Fruit fly (Drosophila melanogaster): ENCODE measurements around the gene AIF.

Gene AIF

DNA sequence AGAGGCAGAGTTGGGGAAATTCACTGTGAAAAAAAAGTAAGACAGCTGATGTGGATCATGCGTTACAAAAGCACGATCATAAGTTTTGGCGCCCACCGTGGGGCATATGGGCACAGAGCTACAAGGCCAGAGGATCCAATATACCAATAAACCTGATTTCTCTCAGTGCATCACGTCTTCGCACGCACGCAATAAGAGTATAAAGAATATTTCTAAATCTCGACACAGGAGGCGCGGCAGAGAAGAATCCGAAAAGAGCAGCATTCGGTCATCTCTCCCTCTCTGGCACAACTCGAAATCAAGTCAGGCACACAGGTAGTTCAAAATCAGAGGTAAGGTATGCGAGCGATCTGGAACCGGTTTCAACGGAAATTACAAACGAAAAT lies 12.0 kb downstream of the AIF start (continued):
- peak; percentile 28 for TF ChIP-seq kah (GFP tag; optimal IDR thresholded peaks at IDR 0.05)
- TF ChIP-seq Lhr (GFP tag; optimal IDR thresholded peaks at IDR 0.05), result peak; percentile 83
- TF ChIP-seq ftz-f1 (GFP tag; optimal IDR thresholded peaks at IDR 0.05), result peak; percentile 39
- TF ChIP-seq Rx (GFP tag; IDR thresholded peaks at IDR 0.05), result peak; percentile 92
- TF ChIP-seq Dad (GFP tag; optimal IDR thresholded peaks at IDR 0.05), result peak; percentile 88
- TF ChIP-seq Oli (tag; optimal IDR thresholded peaks at IDR 0.05), result peak; percentile 87
- peak; percentile 78 for TF ChIP-seq CG18764 (GFP tag; optimal IDR thresholded peaks at IDR 0.05)
- TF ChIP-seq hb (GFP tag; IDR thresholded peaks at IDR 0.05; ENCODE audit: partially characterized antibody), result no peak
- peak; percentile 97 for TF ChIP-seq ara (GFP tag; IDR thresholded peaks at IDR 0.05)
- TF ChIP-seq CG11504 (tag; optimal IDR thresholded peaks at IDR 0.05), result peak; percentile 84
- peak; percentile 77 for TF ChIP-seq Camta (GFP tag; optimal IDR thresholded peaks at IDR 0.05)
- peak; percentile 85 for TF ChIP-seq HLH54F (GFP tag; optimal IDR thresholded peaks at IDR 0.05)
- TF ChIP-seq Fer2 (tag; optimal IDR thresholded peaks at IDR 0.05), result no peak
- peak; percentile 64 for TF ChIP-seq CG17186 (GFP tag; optimal IDR thresholded peaks at IDR 0.05)
- no peak for TF ChIP-seq CG7963 (GFP tag; IDR thresholded peaks at IDR 0.05; ENCODE audit: partially characterized antibody)
- TF ChIP-seq CG6683 (GFP tag; optimal IDR thresholded peaks at IDR 0.05), result peak; percentile 41
- peak; percentile 81 for TF ChIP-seq CG14050 (GFP tag; IDR thresholded peaks at IDR 0.05)
- TF ChIP-seq sens (GFP tag), result peak; percentile 100
- peak; percentile 27 for TF ChIP-seq CG7928 (GFP tag; optimal IDR thresholded peaks at IDR 0.05)
- TF ChIP-seq CG11560 (tag; IDR thresholded peaks at IDR 0.05), result peak; percentile 70; the same call in 2 of the 3 replicates
- TF ChIP-seq chif (GFP tag; optimal IDR thresholded peaks at IDR 0.05), result peak; percentile 87 to 93
- TF ChIP-seq CG13296 (GFP tag; optimal IDR thresholded peaks at IDR 0.05), result peak; percentile 22
- TF ChIP-seq pfk (GFP tag; optimal IDR thresholded peaks at IDR 0.05), result no peak
- peak; percentile 77; the same call in 2 of the 3 replicates for TF ChIP-seq jigr1 (GFP tag; IDR thresholded peaks at IDR 0.05)
- peak; percentile 91 for TF ChIP-seq btn (GFP tag; optimal IDR thresholded peaks at IDR 0.05)
- peak; percentile 90 for TF ChIP-seq pb (GFP tag; optimal IDR thresholded peaks at IDR 0.05)
- peak; percentile 73 for TF ChIP-seq Vsx1 (GFP tag; optimal IDR thresholded peaks at IDR 0.05)
- TF ChIP-seq twi (tag; optimal IDR thresholded peaks at IDR 0.05), result peak; percentile 75
- TF ChIP-seq Mrtf (GFP tag; IDR thresholded peaks at IDR 0.05), result peak; percentile 92
- peak; percentile 81 for TF ChIP-seq crc (GFP tag; optimal IDR thresholded peaks at IDR 0.05)
- TF ChIP-seq HLH3B (GFP tag; IDR thresholded peaks at IDR 0.05), result peak; percentile 91
- peak; percentile 98 for TF ChIP-seq Med (GFP tag)
- TF ChIP-seq Drgx (GFP tag; IDR thresholded peaks at IDR 0.05), result peak; percentile 91
- no peak for TF ChIP-seq CG6765 (GFP tag; optimal IDR thresholded peaks at IDR 0.05)
- 0 out of 2 replicates have a peak, but pooled peaks have one; percentile 14 for TF ChIP-seq Bgb (GFP tag; IDR thresholded peaks at IDR 0.05; ENCODE audit: partially characterized antibody)
- peak; percentile 78 for TF ChIP-seq CG10654 (GFP tag; optimal IDR thresholded peaks at IDR 0.05)
- peak; percentile 94 for TF ChIP-seq sens-2 (GFP tag; IDR thresholded peaks at IDR 0.05)
- TF ChIP-seq CG12299 (tag; optimal IDR thresholded peaks at IDR 0.05), result peak; percentile 67
- peak; percentile 90 for TF ChIP-seq tx (GFP tag; optimal IDR thresholded peaks at IDR 0.05)
- peak; percentile 87 for TF ChIP-seq CG4424 (GFP tag; optimal IDR thresholded peaks at IDR 0.05)
- peak; percentile 65 for TF ChIP-seq gcm2 (GFP tag; optimal IDR thresholded peaks at IDR 0.05)
- peak; percentile 70 for TF ChIP-seq klu (GFP tag; IDR thresholded peaks at IDR 0.05)
- peak; percentile 79 for TF ChIP-seq z (GFP tag; IDR thresholded peaks at IDR 0.05)
- TF ChIP-seq CG11398 (GFP tag; optimal IDR thresholded peaks at IDR 0.05), result peak; percentile 93
- peak; percentile 91 for TF ChIP-seq CG8924 (tag; optimal IDR thresholded peaks at IDR 0.05)
- peak; percentile 93 for TF ChIP-seq gem (tag; optimal IDR thresholded peaks at IDR 0.05)
- peak; percentile 68 for TF ChIP-seq ab (GFP tag; optimal IDR thresholded peaks at IDR 0.05)
- TF ChIP-seq CG12942 (GFP tag; optimal IDR thresholded peaks at IDR 0.05), result peak; percentile 81
- TF ChIP-seq CG2202 (tag; optimal IDR thresholded peaks at IDR 0.05), result peak; percentile 89
- TF ChIP-seq ci (GFP tag; IDR thresholded peaks at IDR 0.05), result peak; percentile 96
- peak; percentile 67; the same call in 1 of the 2 replicates for TF ChIP-seq MBD-R2 (GFP tag; IDR thresholded peaks at IDR 0.05)
